Worm (Caenorhabditis elegans) whole organism, L2 larva: ENCODE data around the gene F47B7.4.
A peak's percentile ranks its signal among the peaks of the same experiment; 100 is the strongest.

Source experiments
- F13H6.1 ChIP-seq: sonication (generic microtip); optimal IDR thresholded peaks from 2 replicates; lab custom pipeline; 2016; ENCODE audit warnings: missing genetic modification characterization, missing compliant biosample characterization
- Y55F3AM.14 ChIP-seq: fragments of 200-800 bp; sonication (Bioruptor generic); optimal IDR thresholded peaks from 2 replicates; lab custom pipeline; 2018; ENCODE audit warnings: mild to moderate bottlenecking, missing genetic modification characterization, missing compliant biosample characterization
- aly-2 ChIP-seq: fragments of 150-350 bp; optimal IDR thresholded peaks from 2 replicates; lab custom pipeline; 2014; ENCODE audit warnings: missing biosample characterization, missing genetic modification characterization
- blmp-1 ChIP-seq: sonication (generic microtip); optimal IDR thresholded peaks from 2 replicates; lab custom pipeline; 2017; ENCODE audit warnings: missing genetic modification characterization, mild to moderate bottlenecking, missing compliant biosample characterization, antibody characterized with exemption, moderate library complexity; ENCODE audit not compliant: insufficient read depth
- ceh-82 ChIP-seq: fragments of 150-350 bp; optimal IDR thresholded peaks from 2 replicates; lab custom pipeline; 2014; ENCODE audit warnings: missing biosample characterization, missing genetic modification characterization
- dmd-4 ChIP-seq: sonication (generic microtip); optimal IDR thresholded peaks from 2 replicates; lab custom pipeline; 2017; ENCODE audit warnings: missing biosample characterization, missing genetic modification characterization
- egl-27 ChIP-seq: sonication (generic microtip); optimal IDR thresholded peaks from 3 replicates; lab custom pipeline; 2017; ENCODE audit warnings: missing biosample characterization, missing genetic modification reagents, missing genetic modification characterization
- fos-1 ChIP-seq: fragments of 150-350 bp; optimal IDR thresholded peaks from 2 replicates; lab custom pipeline; 2014; ENCODE audit warnings: missing biosample characterization, missing genetic modification characterization
- gmeb-1 ChIP-seq: fragments of 150-350 bp; optimal IDR thresholded peaks from 2 replicates; lab custom pipeline; 2014; ENCODE audit warnings: missing biosample characterization, missing genetic modification characterization
- lin-13 ChIP-seq: fragments of 150-350 bp; optimal IDR thresholded peaks from 2 replicates; lab custom pipeline; 2014; ENCODE audit warnings: missing biosample characterization, missing genetic modification reagents, missing genetic modification characterization
- lsy-2 ChIP-seq, 2 experiments: fragments of 150-350 bp in 1 of 2; sonication (generic microtip) in 1 of 2; optimal IDR thresholded peaks; 2 replicates each; lab custom pipeline; 2014 to 2017; ENCODE audit warnings: missing biosample characterization in 2 of 2, missing genetic modification characterization in 2 of 2
- mab-5 ChIP-seq: fragments of 150-350 bp; optimal IDR thresholded peaks from 2 replicates; lab custom pipeline; 2014; ENCODE audit warnings: missing biosample characterization, missing genetic modification characterization
- mbf-1 ChIP-seq: sonication (generic microtip); optimal IDR thresholded peaks from 2 replicates; lab custom pipeline; 2017; ENCODE audit warnings: missing biosample characterization, missing genetic modification characterization
- mdl-1 ChIP-seq, 2 experiments: fragments of 150-350 bp in 1 of 2; sonication (generic microtip) in 1 of 2; optimal IDR thresholded peaks; 2 replicates each; lab custom pipeline; 2017; ENCODE audit warnings: missing biosample characterization in 2 of 2, missing genetic modification characterization in 2 of 2
- nhr-10 ChIP-seq: sonication (generic microtip); optimal IDR thresholded peaks from 2 replicates; lab custom pipeline; 2017; ENCODE audit warnings: missing biosample characterization, missing genetic modification characterization
- nhr-11 ChIP-seq: fragments of 150-350 bp; optimal IDR thresholded peaks from 2 replicates; lab custom pipeline; 2014; ENCODE audit warnings: missing biosample characterization, missing genetic modification characterization
- nhr-21 ChIP-seq: fragments of 150-350 bp; optimal IDR thresholded peaks from 2 replicates; lab custom pipeline; 2014; ENCODE audit warnings: missing biosample characterization, missing genetic modification characterization
- nhr-23 ChIP-seq: fragments of 150-350 bp; optimal IDR thresholded peaks from 2 replicates; lab custom pipeline; 2014; ENCODE audit warnings: missing biosample characterization, missing genetic modification reagents, missing genetic modification characterization
- nhr-237 ChIP-seq: fragments of 150-350 bp; optimal IDR thresholded peaks from 2 replicates; lab custom pipeline; 2014; ENCODE audit warnings: missing biosample characterization, missing genetic modification characterization
- nhr-25 ChIP-seq: fragments of 150-350 bp; sonication (generic microtip); optimal IDR thresholded peaks from 3 replicates; lab custom pipeline; 2014; ENCODE audit warnings: missing biosample characterization, missing genetic modification characterization
- nhr-6 ChIP-seq: fragments of 150-350 bp; optimal IDR thresholded peaks from 2 replicates; lab custom pipeline; 2014; ENCODE audit warnings: missing biosample characterization, missing genetic modification characterization
- nhr-77 ChIP-seq: fragments of 150-350 bp; optimal IDR thresholded peaks from 2 replicates; lab custom pipeline; 2014; ENCODE audit warnings: missing biosample characterization, missing genetic modification characterization
- peb-1 ChIP-seq: fragments of 150-350 bp; optimal IDR thresholded peaks from 2 replicates; lab custom pipeline; 2014; ENCODE audit warnings: missing biosample characterization, missing genetic modification characterization
- skn-1 ChIP-seq: sonication (generic microtip); optimal IDR thresholded peaks from 2 replicates; lab custom pipeline; 2017; ENCODE audit warnings: missing biosample characterization, missing genetic modification characterization
- sma-3 ChIP-seq: sonication (generic microtip); optimal IDR thresholded peaks from 2 replicates; lab custom pipeline; 2016; ENCODE audit warnings: missing genetic modification reagents, missing genetic modification characterization, missing compliant biosample characterization
- sma-9 ChIP-seq, 2 experiments: fragments of 150-350 bp in 1 of 2; sonication (generic microtip) in 1 of 2; optimal IDR thresholded peaks; 2 replicates each; lab custom pipeline; 2014 to 2016; ENCODE audit warnings: missing genetic modification characterization in 2 of 2, mild to moderate bottlenecking in 1 of 2, missing biosample characterization in 1 of 2, missing compliant biosample characterization in 1 of 2, missing genetic modification reagents in 1 of 2, moderate library complexity in 1 of 2
- snpc-4 ChIP-seq: fragments of 150-350 bp; optimal IDR thresholded peaks from 2 replicates; lab custom pipeline; 2014; ENCODE audit warnings: missing biosample characterization, missing genetic modification characterization
- unc-55 ChIP-seq: fragments of 150-350 bp; sonication (generic microtip); optimal IDR thresholded peaks from 3 replicates; lab custom pipeline; 2014; ENCODE audit warnings: missing biosample characterization, missing genetic modification reagents, missing genetic modification characterization
- unc-62 ChIP-seq: fragments of 150-350 bp; optimal IDR thresholded peaks from 2 replicates; lab custom pipeline; 2014; ENCODE audit warnings: missing biosample characterization, missing genetic modification reagents, missing genetic modification characterization
- zag-1 ChIP-seq: fragments of 150-350 bp; optimal IDR thresholded peaks from 2 replicates; lab custom pipeline; 2014; ENCODE audit warnings: missing biosample characterization, missing genetic modification characterization
- ztf-1 ChIP-seq: fragments of 200-800 bp; sonication (Bioruptor generic); conservative IDR thresholded peaks from 2 replicates; pipeline ENCODE4 v1.3.6; 2022; ENCODE audit warnings: missing genetic modification characterization, missing compliant biosample characterization

Gene F47B7.4

DNA sequence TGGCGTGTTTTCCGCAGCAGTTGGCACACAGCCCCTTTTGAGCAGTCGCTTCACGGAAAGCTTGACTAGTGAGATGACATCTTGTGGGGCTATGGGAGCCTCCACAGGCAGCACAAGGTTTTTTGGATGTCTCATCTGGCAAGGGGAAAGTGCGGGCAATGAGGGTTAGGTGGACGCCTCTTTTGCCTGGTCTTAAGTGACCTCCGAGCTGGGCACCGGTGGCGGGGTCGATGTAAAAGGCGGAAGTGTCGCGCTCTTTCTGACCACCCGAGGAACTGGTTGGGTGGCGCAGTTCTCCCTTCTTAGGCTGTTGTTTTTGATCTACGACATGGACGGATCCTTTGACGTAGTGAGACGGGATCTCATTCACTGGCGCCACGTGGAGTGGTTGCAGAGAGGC, 15.1 kb downstream of the F47B7.4 start:
- TF ChIP-seq ztf-1 = no peak
- TF ChIP-seq unc-55 (GFP tag; lab: Kevin White, UChicago) = no peak
- TF ChIP-seq aly-2 (tag; lab: Kevin White, UChicago) = no peak
- TF ChIP-seq unc-62 (GFP tag; lab: Kevin White, UChicago) = no peak
- TF ChIP-seq nhr-237 = no peak
- TF ChIP-seq mab-5 (tag; lab: Kevin White, UChicago) = no peak
- TF ChIP-seq mbf-1 = no peak
- TF ChIP-seq, all 48 proteins: peak for 0

DNA sequence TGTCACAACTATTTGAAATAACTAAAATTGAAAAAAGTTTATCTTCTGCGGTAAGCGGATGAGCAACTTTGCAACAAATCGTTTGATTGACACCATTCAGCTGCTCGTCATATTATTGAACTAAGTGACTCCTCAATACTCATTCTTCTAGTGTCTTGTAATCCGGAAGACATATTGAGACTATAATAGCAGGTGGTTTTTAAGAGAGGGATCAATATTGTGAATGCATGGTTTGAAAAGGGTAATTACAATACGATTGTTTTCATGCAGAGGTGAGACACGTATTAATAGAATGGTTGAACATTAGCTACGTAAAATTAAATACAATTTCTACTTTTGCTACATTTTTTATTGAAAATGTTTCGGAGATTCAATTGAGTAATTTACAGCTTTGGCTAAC, 23.3 kb downstream of the F47B7.4 start:
- TF ChIP-seq nhr-10 (tag; lab: Kevin White, UChicago) = no peak
- no peak for TF ChIP-seq nhr-25 (tag; lab: Kevin White, UChicago)
- no peak for TF ChIP-seq egl-27 (tag; lab: Kevin White, UChicago)
- no peak for TF ChIP-seq sma-9 (GFP tag; optimal IDR thresholded peaks at IDR 0.05; lab: Kevin White, UChicago)
- TF ChIP-seq sma-9 (tag; optimal IDR thresholded peaks at IDR 0.05; lab: Kevin White, UChicago) = no peak
- no peak for TF ChIP-seq lsy-2 (tag; optimal IDR thresholded peaks at IDR 0.05; lab: Kevin White, UChicago)
- no peak for TF ChIP-seq mbf-1
- TF ChIP-seq sma-3 = no peak
- no peak for TF ChIP-seq nhr-237
- TF ChIP-seq blmp-1 (tag; lab: Kevin White, UChicago) = no peak
- no peak for TF ChIP-seq mab-5 (tag; lab: Kevin White, UChicago)
- no peak for TF ChIP-seq Y55F3AM.14 (GFP tag; lab: Kevin White, UChicago)
- TF ChIP-seq nhr-23 = no peak
- no peak for TF ChIP-seq skn-1 (tag; lab: Kevin White, UChicago)
- no peak for TF ChIP-seq nhr-11 (tag; lab: Kevin White, UChicago)
- TF ChIP-seq peb-1 = no peak

DNA sequence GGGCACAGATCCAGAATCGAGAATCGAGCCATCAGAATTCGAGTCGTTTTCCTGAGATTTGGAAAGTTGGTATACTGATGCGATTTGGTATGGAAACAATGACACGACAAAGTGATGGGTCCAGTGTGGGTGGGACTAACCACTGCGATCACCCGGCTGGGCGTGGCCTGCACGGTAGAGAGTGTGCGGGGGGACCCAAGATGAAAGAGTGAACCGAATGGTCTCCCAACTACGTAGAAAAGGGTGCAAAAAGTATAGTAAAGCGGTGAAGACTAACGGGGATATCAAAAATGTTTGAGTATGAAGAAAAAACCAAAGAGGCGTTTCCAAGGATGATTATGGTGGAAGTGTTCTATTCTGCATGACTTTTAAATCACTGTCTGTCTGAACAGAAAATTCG, 24.2 kb downstream of the F47B7.4 start, which contains the start of gene fkh-2:
TSS of gene fkh-2 (minus strand) at position 101 of the 400 bp plus-strand sequence.
- TF ChIP-seq Y55F3AM.14 (GFP tag; lab: Kevin White, UChicago) = no peak
- TF ChIP-seq nhr-6 (tag; lab: Kevin White, UChicago) = no peak
- TF ChIP-seq lin-13 (GFP tag; lab: Kevin White, UChicago) = no peak
- no peak for TF ChIP-seq snpc-4 (tag; lab: Kevin White, UChicago)
- TF ChIP-seq nhr-237 = no peak
- TF ChIP-seq mdl-1 (tag; optimal IDR thresholded peaks at IDR 0.05; lab: Kevin White, UChicago) = no peak
- TF ChIP-seq gmeb-1 (tag; lab: Kevin White, UChicago) = no peak
- no peak for TF ChIP-seq zag-1 (tag; lab: Kevin White, UChicago)
- no peak for TF ChIP-seq egl-27 (tag; lab: Kevin White, UChicago)
- no peak for TF ChIP-seq unc-62 (GFP tag; lab: Kevin White, UChicago)
- no peak for TF ChIP-seq skn-1 (tag; lab: Kevin White, UChicago)
- no peak for TF ChIP-seq nhr-21
- no peak for TF ChIP-seq blmp-1 (tag; lab: Kevin White, UChicago)
- TF ChIP-seq fos-1 (tag; lab: Kevin White, UChicago) = no peak
- TF ChIP-seq nhr-25 (tag; lab: Kevin White, UChicago) = no peak
- no peak for TF ChIP-seq mab-5 (tag; lab: Kevin White, UChicago)
- no peak for TF ChIP-seq nhr-77
- no peak for TF ChIP-seq nhr-11 (tag; lab: Kevin White, UChicago)

DNA sequence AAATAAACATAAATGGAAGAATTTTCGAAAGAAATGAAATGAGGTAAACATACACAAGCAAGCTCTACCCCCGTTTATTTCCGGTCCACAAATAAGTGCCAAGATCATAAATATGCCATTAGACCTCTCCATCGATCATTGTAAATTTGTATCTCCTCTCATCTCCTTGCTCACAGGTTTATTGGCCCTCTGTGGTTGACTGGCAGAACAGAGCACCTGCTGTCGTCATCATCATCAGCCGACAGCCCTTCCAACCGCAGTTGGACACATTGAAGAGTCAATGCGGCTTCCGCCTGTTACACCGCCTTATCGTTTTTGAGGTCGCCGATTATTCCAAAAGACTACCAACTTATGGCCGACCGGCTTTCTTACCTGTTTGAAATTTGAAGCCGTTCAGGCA, 27.8 kb downstream of the F47B7.4 start:
- TF ChIP-seq nhr-10 (tag; lab: Kevin White, UChicago) (no peak), dmd-4 (no peak), mab-5 (tag; lab: Kevin White, UChicago) (no peak)

DNA sequence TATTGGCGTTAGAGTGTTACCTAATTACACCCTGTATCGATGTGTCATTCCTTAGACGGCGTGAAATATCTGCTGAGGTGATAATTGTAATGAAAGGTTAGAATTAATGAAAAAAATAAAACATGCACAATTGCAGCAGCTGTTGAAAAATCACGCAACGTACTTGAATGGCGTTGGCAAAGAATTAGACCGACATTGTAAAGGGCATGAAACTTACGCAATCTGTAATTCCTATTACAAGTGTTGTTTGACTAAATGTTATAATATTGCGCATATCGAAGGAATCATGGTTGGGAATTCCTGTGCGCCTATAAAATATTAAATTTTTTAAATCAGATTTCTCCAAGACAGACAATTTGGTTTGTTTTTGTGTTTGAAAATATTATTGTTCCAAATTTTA, 32.7 kb downstream of the F47B7.4 start, which contains the start of gene tag-18:
TSS of gene tag-18 (minus strand) at position 305 of the 400 bp plus-strand sequence.
- TF ChIP-seq Y55F3AM.14 (GFP tag; lab: Kevin White, UChicago) (no peak), unc-55 (GFP tag; lab: Kevin White, UChicago) (no peak)

DNA sequence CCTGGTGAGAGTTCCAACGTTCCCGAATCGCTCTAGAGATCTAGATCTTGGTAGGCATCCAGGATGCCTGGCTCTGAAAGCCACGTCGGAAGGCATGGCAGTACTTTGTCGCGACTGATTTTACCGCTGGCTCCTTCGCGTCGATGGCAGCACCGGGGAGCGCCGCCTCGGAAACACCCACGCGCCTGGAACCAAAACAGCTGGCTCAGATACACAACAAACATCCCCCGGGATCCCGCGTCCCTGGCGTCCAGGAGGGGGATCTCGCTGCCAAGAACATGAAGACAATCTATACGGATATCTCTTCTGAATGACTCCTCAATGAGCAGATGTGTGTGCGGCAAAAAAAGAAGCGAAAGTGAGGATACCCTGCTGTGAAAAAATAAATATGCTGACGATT, 33.1 kb downstream of the F47B7.4 start:
- no peak for TF ChIP-seq nhr-25 (tag; lab: Kevin White, UChicago)
- peak; percentile 18 for TF ChIP-seq F13H6.1
- TF ChIP-seq ceh-82 (tag; lab: Kevin White, UChicago) = no peak
- TF ChIP-seq aly-2 (tag; lab: Kevin White, UChicago) = no peak
- no peak for TF ChIP-seq sma-3
- TF ChIP-seq unc-62 (GFP tag; lab: Kevin White, UChicago) = no peak
- no peak for TF ChIP-seq nhr-10 (tag; lab: Kevin White, UChicago)
- TF ChIP-seq lsy-2 (tag; optimal IDR thresholded peaks at IDR 0.05; lab: Kevin White, UChicago) = no peak
- TF ChIP-seq nhr-11 (tag; lab: Kevin White, UChicago) = no peak
